Worm (Caenorhabditis elegans) whole organism, L1 larva: ENCODE data around the gene mel-11.

Source experiments
- ama-1 ChIP-seq: fragments of 150-350 bp; optimal IDR thresholded peaks from 2 replicates; lab custom pipeline; 2014
- blmp-1 ChIP-seq: fragments of 150-350 bp; optimal IDR thresholded peaks from 2 replicates; lab custom pipeline; 2014; ENCODE audit warnings: missing biosample characterization, missing genetic modification characterization
- lin-15B ChIP-seq: fragments of 150-350 bp; sonication (generic microtip); optimal IDR thresholded peaks from 3 replicates; lab custom pipeline; 2014; ENCODE audit warnings: missing biosample characterization, missing genetic modification characterization
- nhr-76 ChIP-seq: sonication (generic microtip); optimal IDR thresholded peaks from 2 replicates; lab custom pipeline; 2017; ENCODE audit warnings: missing biosample characterization, missing genetic modification characterization
- pax-3 ChIP-seq: fragments of 200-800 bp; sonication (Bioruptor generic); optimal IDR thresholded peaks from 2 replicates; lab custom pipeline; 2018; ENCODE audit warnings: mild to moderate bottlenecking, missing genetic modification characterization, moderate library complexity, missing compliant biosample characterization
- pqm-1 ChIP-seq: sonication (generic microtip); optimal IDR thresholded peaks from 3 replicates; lab custom pipeline; 2017; ENCODE audit warnings: missing biosample characterization, missing genetic modification characterization

- TF ChIP-seq lin-15B = no peak
- TF ChIP-seq blmp-1 (tag; lab: Kevin White, UChicago) = no peak
- no peak for TF ChIP-seq nhr-76
- TF ChIP-seq pqm-1 (tag; lab: Kevin White, UChicago) = no peak
- TF ChIP-seq pax-3 (tag; lab: Kevin White, UChicago) = no peak
- no peak for TF ChIP-seq ama-1 (lab: Kevin White, UChicago)
These were observed 41.5 kb upstream of the mel-11 start for ce11 chrII:9316801-9317200.
